Worm (Caenorhabditis elegans): ENCODE data around the gene srz-29.

DNA sequence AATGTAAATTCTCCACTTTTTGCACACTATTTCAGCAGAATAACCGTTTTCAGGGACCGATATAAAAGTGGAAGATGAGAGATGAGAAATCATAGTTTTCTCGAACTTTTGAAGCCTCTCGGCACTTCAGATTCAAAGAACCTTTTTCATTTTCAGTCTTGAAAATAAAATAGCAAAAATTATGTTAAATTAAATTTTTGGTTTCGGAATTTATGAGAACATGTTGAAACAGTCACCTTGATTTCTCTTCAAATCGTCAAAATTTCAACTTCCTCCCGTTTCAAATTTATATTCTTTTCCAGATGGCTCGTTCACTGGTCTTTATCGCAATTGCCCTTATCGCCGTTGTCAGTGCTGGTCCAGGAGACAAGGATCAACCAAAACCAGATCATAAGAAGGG, 32.9 kb upstream of the srz-29 start, which contains the start of gene srlf-26:
- TF ChIP-seq ceh-82 (tag; optimal IDR thresholded peaks at IDR 0.05), result no peak
- no peak for TF ChIP-seq nhr-10 (tag; optimal IDR thresholded peaks at IDR 0.05)
- TF ChIP-seq blmp-1 (tag; optimal IDR thresholded peaks at IDR 0.05; ENCODE audit: insufficient read depth), result no peak
- TF ChIP-seq elt-3 (tag; optimal IDR thresholded peaks at IDR 0.05), result no peak
- TF ChIP-seq sma-3 (GFP tag; optimal IDR thresholded peaks at IDR 0.05), result no peak
- TF ChIP-seq zag-1 (tag; optimal IDR thresholded peaks at IDR 0.05), result no peak

Measured in whole organism, L2 larva.